Worm (Caenorhabditis elegans) whole organism, mixed stage, embryonic: ENCODE measurements around the gene F10G2.2.

ENCODE experiments used
- elt-3 ChIP-seq: fragments of 150-350 bp; optimal IDR thresholded peaks from 2 replicates; lab custom pipeline; 2014; ENCODE audit warnings: missing biosample characterization, missing genetic modification characterization
- sem-2 ChIP-seq: fragments of 200-800 bp; sonication (Bioruptor generic); optimal IDR thresholded peaks from 2 replicates; lab custom pipeline; 2018; ENCODE audit warnings: mild to moderate bottlenecking, missing genetic modification characterization, missing compliant biosample characterization
- snpc-4 ChIP-seq: fragments of 150-350 bp; optimal IDR thresholded peaks from 2 replicates; lab custom pipeline; 2014; ENCODE audit warnings: missing biosample characterization, missing genetic modification characterization
- unc-120 ChIP-seq: sonication (generic microtip); optimal IDR thresholded peaks from 2 replicates; lab custom pipeline; 2017; ENCODE audit warnings: missing genetic modification characterization, missing compliant biosample characterization; ENCODE audit not compliant: poor library complexity, severe bottlenecking
- unc-39 ChIP-seq: fragments of 150-350 bp; optimal IDR thresholded peaks from 2 replicates; lab custom pipeline; 2014; ENCODE audit warnings: missing biosample characterization, missing genetic modification characterization
- unc-62 ChIP-seq: fragments of 150-350 bp; optimal IDR thresholded peaks from 2 replicates; lab custom pipeline; 2014; ENCODE audit warnings: missing biosample characterization, missing genetic modification reagents, missing genetic modification characterization

ce11 chrV:7339831-7340230, 8.9 kb downstream of the F10G2.2 start, which contains the start of gene srh-187:
- TF ChIP-seq unc-120 (tag; lab: Kevin White, UChicago), result no peak
- TF ChIP-seq snpc-4, result no peak
- TF ChIP-seq sem-2 (GFP tag; lab: Kevin White, UChicago), result no peak
- TF ChIP-seq elt-3 (tag; lab: Kevin White, UChicago), result no peak
- TF ChIP-seq unc-62, result no peak
- no peak for TF ChIP-seq unc-39 (tag; lab: Kevin White, UChicago)
